Fruit fly (Drosophila melanogaster) whole organism, embryonic: ENCODE measurements around the gene CG13306.

Source experiments
- CG1024 ChIP-seq: fragments of 200-800 bp; sonication (Bioruptor generic); IDR thresholded peaks from 2 replicates; pipeline ENCODE4 v1.3.6; 2022; ENCODE audit warnings: missing biosample characterization, missing genetic modification characterization
- CG10366 ChIP-seq: fragments of 200-800 bp; sonication (Bioruptor generic); IDR thresholded peaks from 2 replicates; pipeline ENCODE4 v1.3.6; 2022; ENCODE audit warnings: missing biosample characterization, missing genetic modification characterization
- CG11085 ChIP-seq: fragments of 200-800 bp; sonication (Bioruptor generic); IDR thresholded peaks from 2 replicates; pipeline ENCODE4 v1.3.6; 2022; ENCODE audit warnings: missing biosample characterization, missing genetic modification characterization
- CG11456 ChIP-seq: fragments of 200-800 bp; sonication (Bioruptor generic); IDR thresholded peaks from 3 replicates; pipeline ENCODE4 v1.3.6; 2022; ENCODE audit warnings: missing biosample characterization, missing genetic modification characterization
- CG12659 ChIP-seq: fragments of 200-800 bp; sonication (Bioruptor generic); optimal IDR thresholded peaks from 3 replicates; lab custom pipeline; 2017; ENCODE audit warnings: mild to moderate bottlenecking, missing biosample characterization, missing genetic modification reagents, missing genetic modification characterization
- CG12744 ChIP-seq: fragments of 200-800 bp; sonication (Bioruptor generic); optimal IDR thresholded peaks from 2 replicates; lab custom pipeline; 2016; ENCODE audit warnings: missing biosample characterization, missing genetic modification characterization
- CG13296 ChIP-seq: fragments of 200-800 bp; sonication (Bioruptor generic); optimal IDR thresholded peaks from 3 replicates; lab custom pipeline; 2018; ENCODE audit warnings: missing biosample characterization, mild to moderate bottlenecking, missing genetic modification characterization
- CG18619 ChIP-seq: fragments of 200-800 bp; sonication (Bioruptor generic); optimal IDR thresholded peaks from 3 replicates; lab custom pipeline; 2017; ENCODE audit warnings: missing biosample characterization, mild to moderate bottlenecking, missing genetic modification characterization
- CG32532 ChIP-seq: fragments of 200-800 bp; sonication (Bioruptor generic); IDR thresholded peaks from 2 replicates; pipeline ENCODE4 v1.3.6; 2022; ENCODE audit warnings: missing biosample characterization, missing genetic modification characterization
- CG42726 ChIP-seq: fragments of 200-800 bp; sonication (Bioruptor generic); IDR thresholded peaks from 2 replicates; pipeline ENCODE4 v1.3.6; 2022; ENCODE audit warnings: missing biosample characterization, missing genetic modification characterization; ENCODE audit not compliant: partially characterized antibody
- CG6272 ChIP-seq: fragments of 200-800 bp; sonication (Bioruptor generic); IDR thresholded peaks from 2 replicates; pipeline ENCODE4 v1.3.6; 2022; ENCODE audit warnings: missing biosample characterization, missing genetic modification characterization
- CG7357 ChIP-seq: fragments of 200-800 bp; sonication (Bioruptor generic); IDR thresholded peaks from 3 replicates; pipeline ENCODE4 v1.3.6; 2022; ENCODE audit warnings: missing biosample characterization, missing genetic modification characterization
- CG7745 ChIP-seq: fragments of 200-800 bp; sonication (Bioruptor generic); optimal IDR thresholded peaks from 2 replicates; lab custom pipeline; 2018; ENCODE audit warnings: missing biosample characterization, mild to moderate bottlenecking, missing genetic modification characterization, moderate library complexity
- CG7786 ChIP-seq: fragments of 200-800 bp; sonication (Bioruptor generic); optimal IDR thresholded peaks from 2 replicates; lab custom pipeline; 2016; ENCODE audit warnings: missing biosample characterization, missing genetic modification characterization
- CG8290 ChIP-seq, 3 experiments: fragments of 200-800 bp; sonication (Bioruptor generic); optimal IDR thresholded peaks; 2 replicates each; lab custom pipeline; 2016 to 2019; ENCODE audit warnings: missing biosample characterization in 3 of 3, missing genetic modification characterization in 3 of 3, mild to moderate bottlenecking in 2 of 3, moderate library complexity in 1 of 3
- CG9876 ChIP-seq: fragments of 200-800 bp; sonication (Bioruptor generic); optimal IDR thresholded peaks from 2 replicates; lab custom pipeline; 2016; ENCODE audit warnings: missing biosample characterization, missing genetic modification characterization
- Dek ChIP-seq: fragments of 200-800 bp; sonication (Bioruptor generic); optimal IDR thresholded peaks from 3 replicates; lab custom pipeline; 2019; ENCODE audit warnings: missing biosample characterization, mild to moderate bottlenecking, missing genetic modification characterization, moderate library complexity
- Dref ChIP-seq: fragments of 200-800 bp; sonication (Bioruptor generic); IDR thresholded peaks from 2 replicates; pipeline ENCODE4 v1.3.6; 2022; ENCODE audit warnings: missing biosample characterization, missing genetic modification characterization
- E2f1 ChIP-seq: fragments of 200-800 bp; sonication (Bioruptor generic); IDR thresholded peaks from 2 replicates; pipeline ENCODE4 v1.3.6; 2022; ENCODE audit warnings: missing biosample characterization, missing genetic modification characterization
- ERR ChIP-seq: fragments of 200-800 bp; sonication (Bioruptor generic); optimal IDR thresholded peaks from 2 replicates; lab custom pipeline; 2016; ENCODE audit warnings: missing biosample characterization, missing genetic modification characterization
- Elba2 ChIP-seq: fragments of 200-800 bp; sonication (Bioruptor generic); optimal IDR thresholded peaks from 3 replicates; lab custom pipeline; 2016; ENCODE audit warnings: missing biosample characterization, missing genetic modification characterization
- H15 ChIP-seq: fragments of 200-800 bp; sonication (Bioruptor generic); IDR thresholded peaks from 3 replicates; pipeline ENCODE4 v1.3.6; 2022; ENCODE audit warnings: missing biosample characterization, missing genetic modification characterization
- H2.0 ChIP-seq: fragments of 200-800 bp; sonication (Bioruptor generic); IDR thresholded peaks from 2 replicates; pipeline ENCODE4 v1.3.6; 2022; ENCODE audit warnings: missing biosample characterization, missing genetic modification characterization
- Hmx ChIP-seq: fragments of 200-800 bp; sonication (Bioruptor generic); optimal IDR thresholded peaks from 2 replicates; lab custom pipeline; 2016; ENCODE audit warnings: missing biosample characterization, missing genetic modification characterization
- NFAT ChIP-seq: fragments of 200-800 bp; sonication (Bioruptor generic); IDR thresholded peaks from 2 replicates; pipeline ENCODE4 v1.3.6; 2022; ENCODE audit warnings: missing biosample characterization, missing genetic modification characterization
- Pdp1 ChIP-seq, 2 experiments: fragments of 200-800 bp; sonication (Bioruptor generic); optimal IDR thresholded peaks; 3 replicates each; lab custom pipeline; 2016; ENCODE audit warnings: missing biosample characterization in 2 of 2, missing genetic modification characterization in 2 of 2, mild to moderate bottlenecking in 1 of 2, moderate library complexity in 1 of 2
- ash1 ChIP-seq: fragments of 200-800 bp; sonication (Bioruptor generic); optimal IDR thresholded peaks from 2 replicates; lab custom pipeline; 2018; ENCODE audit warnings: missing biosample characterization, mild to moderate bottlenecking, missing genetic modification characterization
- cas ChIP-seq: fragments of 200-800 bp; sonication (Bioruptor generic); IDR thresholded peaks from 2 replicates; pipeline ENCODE4 v1.3.6; 2022; ENCODE audit warnings: missing biosample characterization, missing genetic modification characterization
- chm ChIP-seq: fragments of 200-800 bp; sonication (Bioruptor generic); IDR thresholded peaks from 2 replicates; pipeline ENCODE4 v1.3.6; 2022; ENCODE audit warnings: missing biosample characterization, missing genetic modification characterization
- dimm ChIP-seq: fragments of 200-800 bp; sonication (Bioruptor generic); IDR thresholded peaks from 2 replicates; pipeline ENCODE4 v1.3.6; 2022; ENCODE audit warnings: missing biosample characterization, missing genetic modification characterization
- dmrt11E ChIP-seq: fragments of 200-800 bp; sonication (Bioruptor generic); optimal IDR thresholded peaks from 3 replicates; lab custom pipeline; 2018; ENCODE audit warnings: missing biosample characterization, mild to moderate bottlenecking, missing genetic modification characterization, moderate library complexity
- gsb-n ChIP-seq: fragments of 200-800 bp; sonication (Bioruptor generic); optimal IDR thresholded peaks from 3 replicates; lab custom pipeline; 2018; ENCODE audit warnings: missing biosample characterization, mild to moderate bottlenecking, missing genetic modification characterization
- ham ChIP-seq: fragments of 200-800 bp; sonication (Bioruptor generic); IDR thresholded peaks from 2 replicates; pipeline ENCODE4 v1.3.6; 2022; ENCODE audit warnings: missing biosample characterization, missing genetic modification characterization
- her ChIP-seq: fragments of 200-800 bp; sonication (Bioruptor generic); optimal IDR thresholded peaks from 2 replicates; lab custom pipeline; 2016; ENCODE audit warnings: missing biosample characterization, missing genetic modification characterization
- ind ChIP-seq: fragments of 200-800 bp; sonication (Bioruptor generic); optimal IDR thresholded peaks from 3 replicates; lab custom pipeline; 2016; ENCODE audit warnings: missing biosample characterization, missing genetic modification characterization
- kah ChIP-seq: fragments of 200-800 bp; sonication (Bioruptor generic); optimal IDR thresholded peaks from 2 replicates; lab custom pipeline; 2018; ENCODE audit warnings: missing biosample characterization, mild to moderate bottlenecking, missing genetic modification characterization
- lab ChIP-seq: fragments of 200-800 bp; sonication (Bioruptor generic); optimal IDR thresholded peaks from 3 replicates; lab custom pipeline; 2017; ENCODE audit warnings: missing biosample characterization, missing genetic modification characterization, mild to moderate bottlenecking, moderate library complexity, missing genetic modification reagents
- lmd ChIP-seq: fragments of 200-800 bp; sonication (Bioruptor generic); IDR thresholded peaks from 2 replicates; pipeline ENCODE4 v1.3.6; 2022; ENCODE audit warnings: missing biosample characterization, missing genetic modification characterization
- mam ChIP-seq: fragments of 200-800 bp; sonication (Bioruptor generic); optimal IDR thresholded peaks from 3 replicates; lab custom pipeline; 2016; ENCODE audit warnings: missing biosample characterization, missing genetic modification characterization
- mld ChIP-seq: fragments of 200-800 bp; sonication (Bioruptor generic); IDR thresholded peaks from 3 replicates; pipeline ENCODE4 v1.3.6; 2022; ENCODE audit warnings: missing biosample characterization, missing genetic modification characterization; ENCODE audit not compliant: partially characterized antibody
- oc ChIP-seq: fragments of 200-800 bp; sonication (Bioruptor generic); optimal IDR thresholded peaks from 2 replicates; lab custom pipeline; 2018; ENCODE audit warnings: missing biosample characterization, mild to moderate bottlenecking, missing genetic modification characterization, moderate library complexity
- p53 ChIP-seq: fragments of 200-800 bp; sonication (Bioruptor generic); optimal IDR thresholded peaks from 2 replicates; lab custom pipeline; 2016; ENCODE audit warnings: missing biosample characterization, missing genetic modification characterization
- pb ChIP-seq: fragments of 200-800 bp; sonication (Bioruptor generic); optimal IDR thresholded peaks from 3 replicates; lab custom pipeline; 2016; ENCODE audit warnings: missing biosample characterization, missing genetic modification characterization
- pros ChIP-seq: fragments of 200-800 bp; sonication (Bioruptor generic); optimal IDR thresholded peaks from 3 replicates; lab custom pipeline; 2019; ENCODE audit warnings: missing biosample characterization, mild to moderate bottlenecking, missing genetic modification characterization, moderate library complexity
- pum ChIP-seq: fragments of 200-800 bp; sonication (Bioruptor generic); optimal IDR thresholded peaks from 2 replicates; lab custom pipeline; 2016; ENCODE audit warnings: missing biosample characterization, missing genetic modification characterization
- sens ChIP-seq: fragments of 200-800 bp; sonication (Bioruptor generic); peaks from one replicate; lab custom pipeline; 2016; ENCODE audit warnings: missing biosample characterization, missing genetic modification characterization
- slbo ChIP-seq: fragments of 200-800 bp; sonication (Bioruptor generic); IDR thresholded peaks from 2 replicates; pipeline ENCODE4 v1.3.6; 2022; ENCODE audit warnings: missing biosample characterization, missing genetic modification characterization
- sob ChIP-seq: fragments of 200-800 bp; sonication (Bioruptor generic); IDR thresholded peaks from 2 replicates; pipeline ENCODE4 v1.3.6; 2022; ENCODE audit warnings: missing biosample characterization, missing genetic modification characterization
- sr ChIP-seq: fragments of 200-800 bp; sonication (Bioruptor generic); IDR thresholded peaks from 3 replicates; pipeline ENCODE4 v1.3.6; 2022; ENCODE audit warnings: missing biosample characterization, missing genetic modification characterization
- sug ChIP-seq: fragments of 200-800 bp; optimal IDR thresholded peaks from 2 replicates; lab custom pipeline; 2019; ENCODE audit warnings: missing biosample characterization, mild to moderate bottlenecking, missing genetic modification characterization, moderate library complexity
- tin ChIP-seq: fragments of 200-800 bp; sonication (Bioruptor generic); optimal IDR thresholded peaks from 3 replicates; lab custom pipeline; 2016; ENCODE audit warnings: missing biosample characterization, missing genetic modification characterization
- wek ChIP-seq: fragments of 200-800 bp; sonication (Bioruptor generic); optimal IDR thresholded peaks from 3 replicates; lab custom pipeline; 2018; ENCODE audit warnings: missing biosample characterization, mild to moderate bottlenecking, missing genetic modification characterization, moderate library complexity

Gene CG13306

DNA sequence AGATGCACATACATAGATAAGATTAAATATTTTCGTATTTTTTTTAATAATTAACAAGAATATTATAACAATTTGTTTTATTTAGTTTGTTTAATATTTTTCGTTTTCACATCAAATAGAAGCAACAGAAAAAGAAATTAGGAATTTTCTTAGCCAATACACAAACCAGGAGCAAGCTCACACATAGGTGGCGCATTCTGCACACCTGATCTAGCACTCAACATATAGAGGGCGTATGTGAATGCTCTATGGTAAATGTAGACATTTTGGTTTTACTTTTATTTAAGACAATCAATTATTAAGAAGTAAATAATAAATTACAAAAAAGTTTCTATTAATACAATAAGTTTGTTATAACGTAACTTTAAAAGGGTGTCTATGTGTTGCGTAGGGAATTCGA, 687 bp downstream of the CG13306 start (continued):
- peak; percentile 20 for TF ChIP-seq ind
- TF ChIP-seq gsb-n: no peak
- no peak for TF ChIP-seq Dek (tag; lab: Kevin White, UChicago)
- TF ChIP-seq slbo (GFP tag; lab: Robert Waterston, UW): peak; percentile 80
- peak; percentile 92 for TF ChIP-seq CG11456 (GFP tag; lab: Robert Waterston, UW)
- TF ChIP-seq pros: no peak
- peak; percentile 19; the same call in 1 of the 2 replicates for TF ChIP-seq CG6272 (GFP tag; lab: Robert Waterston, UW)
- TF ChIP-seq CG32532 (GFP tag; lab: Robert Waterston, UW): peak; percentile 79
- TF ChIP-seq pb (GFP tag; lab: Kevin White, UChicago): no peak
- peak; percentile 75 for TF ChIP-seq CG42726
- peak; percentile 26; the same call in 1 of the 2 replicates for TF ChIP-seq H2.0 (GFP tag; lab: Robert Waterston, UW)
- TF ChIP-seq CG1024 (GFP tag; lab: Robert Waterston, UW): peak; percentile 11; the same call in 1 of the 2 replicates
- TF ChIP-seq CG9876 (GFP tag; lab: Kevin White, UChicago): peak; percentile 12
- TF ChIP-seq Elba2: no peak
- peak; percentile 21 for TF ChIP-seq CG8290 (GFP tag; optimal IDR thresholded peaks at IDR 0.05; lab: Kevin White, UChicago)
- peak in 1 of 2 experiments; percentile 48 for TF ChIP-seq CG8290 (tag; optimal IDR thresholded peaks at IDR 0.05; lab: Kevin White, UChicago)
- TF ChIP-seq wek (GFP tag; lab: Kevin White, UChicago): no peak
- no peak for TF ChIP-seq pum (GFP tag; lab: Kevin White, UChicago)
- TF ChIP-seq CG12744 (GFP tag; lab: Kevin White, UChicago): no peak
- TF ChIP-seq E2f1: 0 out of 2 replicates have a peak, but pooled peaks have one; percentile 11
- no peak for TF ChIP-seq cas (GFP tag; lab: Robert Waterston, UW)
- no peak for TF ChIP-seq dimm
- no peak for TF ChIP-seq ash1 (GFP tag; lab: Kevin White, UChicago)
- TF ChIP-seq oc (tag; lab: Kevin White, UChicago): no peak
- peak; percentile 15 for TF ChIP-seq mam
- peak; percentile 86 for TF ChIP-seq NFAT (GFP tag; lab: Robert Waterston, UW)
- no peak for TF ChIP-seq Dref (GFP tag; lab: Robert Waterston, UW)
- peak; percentile 37 for TF ChIP-seq sens (GFP tag; lab: Kevin White, UChicago)
- no peak for TF ChIP-seq CG18619
- TF ChIP-seq tin: peak; percentile 10
- peak; percentile 43; the same call in 1 of the 3 replicates for TF ChIP-seq H15 (GFP tag; lab: Robert Waterston, UW)
- TF ChIP-seq CG12659 (GFP tag; lab: Kevin White, UChicago): no peak
- peak; percentile 31 for TF ChIP-seq dmrt11E
- no peak for TF ChIP-seq mld
- TF ChIP-seq sr (GFP tag; lab: Robert Waterston, UW): no peak
- no peak for TF ChIP-seq kah (GFP tag; lab: Kevin White, UChicago)
- TF ChIP-seq chm (GFP tag; lab: Robert Waterston, UW): no peak
- TF ChIP-seq ham: no peak
- no peak for TF ChIP-seq her (GFP tag; lab: Kevin White, UChicago)
- TF ChIP-seq CG13296 (GFP tag; lab: Kevin White, UChicago): no peak
- TF ChIP-seq CG10366 (GFP tag; lab: Robert Waterston, UW): peak; percentile 54
- no peak for TF ChIP-seq Hmx (GFP tag; lab: Kevin White, UChicago)
- no peak for TF ChIP-seq Pdp1 (GFP tag; optimal IDR thresholded peaks at IDR 0.05; lab: Kevin White, UChicago)
- peak; percentile 61; the same call in 1 of the 2 replicates for TF ChIP-seq lmd (GFP tag; lab: Robert Waterston, UW)
- peak; percentile 67 for TF ChIP-seq CG11085 (GFP tag; lab: Robert Waterston, UW)
- TF ChIP-seq CG7786 (GFP tag; lab: Kevin White, UChicago): no peak
- peak; percentile 51; the same call in 1 of the 2 replicates for TF ChIP-seq sob (GFP tag; lab: Robert Waterston, UW)
- TF ChIP-seq lab (GFP tag; lab: Kevin White, UChicago): no peak
- peak; percentile 25 for TF ChIP-seq sug (tag; lab: Kevin White, UChicago)
- TF ChIP-seq p53 (GFP tag; lab: Kevin White, UChicago): no peak
- TF ChIP-seq ERR: no peak
- no peak for TF ChIP-seq CG7745 (tag; lab: Kevin White, UChicago)
- no peak for TF ChIP-seq CG7357 (GFP tag; lab: Robert Waterston, UW)
